Fruit fly (Drosophila melanogaster): Measurements from ENCODE around the gene CG7341.

CG7341 gene

DNA sequence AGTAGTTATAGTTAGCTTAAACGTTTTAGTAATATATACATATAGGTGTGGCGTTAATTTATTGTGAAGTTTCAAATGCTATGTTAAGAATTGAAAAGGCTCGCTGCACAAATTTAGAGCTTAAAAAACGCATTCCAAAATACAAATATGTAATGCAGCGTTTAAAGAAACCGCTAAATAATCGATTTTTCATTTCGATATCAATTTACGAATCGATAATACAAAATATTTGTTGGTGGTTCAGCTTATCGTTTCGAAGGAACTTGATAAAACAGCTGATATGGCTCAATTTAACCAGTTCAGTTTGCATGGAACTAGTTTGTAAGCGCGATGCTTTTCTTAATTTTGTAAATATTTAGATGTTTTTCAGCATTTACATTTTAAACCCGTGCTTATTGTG is at the start of gene CG7341, which contains the start of gene CG32195:
Gene CG7341, plus strand, starts transcription at position 291 of the 400 bp plus-strand sequence.
Gene CG32195, plus strand, starts transcription at position 291 of the 400 bp plus-strand sequence.
- TF ChIP-seq tj (GFP tag; optimal IDR thresholded peaks at IDR 0.05) (peak; percentile 2), CG7101 (tag; optimal IDR thresholded peaks at IDR 0.05) (no peak)

DNA sequence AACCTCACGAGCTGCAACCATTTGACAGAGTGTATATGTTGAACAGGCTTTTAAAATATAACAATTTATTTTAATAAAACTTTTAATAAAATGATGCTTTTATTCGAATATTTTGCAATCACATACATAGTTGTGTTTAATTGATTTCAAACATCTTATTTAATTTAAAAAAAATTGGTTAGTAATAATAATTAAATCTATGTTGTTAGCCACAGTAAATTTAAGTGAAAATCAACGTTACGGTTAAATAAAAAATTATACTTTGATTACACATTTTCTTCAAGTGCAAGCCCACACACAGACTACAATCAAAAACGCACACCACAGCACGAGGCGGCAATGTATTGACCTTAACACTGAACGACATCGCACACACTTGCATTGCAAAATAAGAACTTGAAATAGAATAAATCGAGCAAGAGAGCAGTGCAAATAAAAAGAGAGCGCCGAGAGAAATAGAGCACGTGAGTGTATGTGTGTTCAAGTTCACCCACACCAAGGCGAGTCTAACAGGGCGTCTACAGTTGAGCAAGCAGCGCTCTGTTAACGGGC is 49.7 kb upstream of the CG7341 start:
- TF ChIP-seq kay (GFP tag; ENCODE audit: borderline replicate concordance): peak; percentile 87
- TF ChIP-seq Mnt (GFP tag; optimal IDR thresholded peaks at IDR 0.05): peak; percentile 47
- TF ChIP-seq cnc (optimal IDR thresholded peaks at IDR 0.05): peak in 1 of 2 experiments; percentile 23
- no peak for TF ChIP-seq CG1620 (GFP tag; optimal IDR thresholded peaks at IDR 0.05)
- TF ChIP-seq bab1 (GFP tag; optimal IDR thresholded peaks at IDR 0.05): peak; percentile 60
- peak; percentile 13 for TF ChIP-seq Clk (GFP tag; optimal IDR thresholded peaks at IDR 0.05)
- TF ChIP-seq CG12768 (GFP tag; optimal IDR thresholded peaks at IDR 0.05): peak; percentile 85
- TF ChIP-seq pad (GFP tag; optimal IDR thresholded peaks at IDR 0.05): peak; percentile 62
- peak; percentile 85 for TF ChIP-seq CG11617 (GFP tag; optimal IDR thresholded peaks at IDR 0.05)
- TF ChIP-seq toe (GFP tag; optimal IDR thresholded peaks at IDR 0.05): peak; percentile 65
- peak; percentile 87 for TF ChIP-seq CG7045 (GFP tag; optimal IDR thresholded peaks at IDR 0.05)
- TF ChIP-seq tj (GFP tag; optimal IDR thresholded peaks at IDR 0.05): peak; percentile 70
- TF ChIP-seq ovo (GFP tag; optimal IDR thresholded peaks at IDR 0.05): peak; percentile 9
- peak; percentile 91 for TF ChIP-seq CG33017 (tag; optimal IDR thresholded peaks at IDR 0.05)
- peak; percentile 75 for TF ChIP-seq cic (GFP tag; optimal IDR thresholded peaks at IDR 0.05)
- peak; percentile 46 for TF ChIP-seq Crg-1 (GFP tag; optimal IDR thresholded peaks at IDR 0.05)
- peak; percentile 30 for TF ChIP-seq Hr96 (GFP tag; optimal IDR thresholded peaks at IDR 0.05)
- peak; percentile 83 for TF ChIP-seq CG7101 (tag; optimal IDR thresholded peaks at IDR 0.05)
- TF ChIP-seq CG5204 (GFP tag; optimal IDR thresholded peaks at IDR 0.05): peak; percentile 75
- peak; percentile 78 for TF ChIP-seq CG14711 (tag; optimal IDR thresholded peaks at IDR 0.05)

DNA sequence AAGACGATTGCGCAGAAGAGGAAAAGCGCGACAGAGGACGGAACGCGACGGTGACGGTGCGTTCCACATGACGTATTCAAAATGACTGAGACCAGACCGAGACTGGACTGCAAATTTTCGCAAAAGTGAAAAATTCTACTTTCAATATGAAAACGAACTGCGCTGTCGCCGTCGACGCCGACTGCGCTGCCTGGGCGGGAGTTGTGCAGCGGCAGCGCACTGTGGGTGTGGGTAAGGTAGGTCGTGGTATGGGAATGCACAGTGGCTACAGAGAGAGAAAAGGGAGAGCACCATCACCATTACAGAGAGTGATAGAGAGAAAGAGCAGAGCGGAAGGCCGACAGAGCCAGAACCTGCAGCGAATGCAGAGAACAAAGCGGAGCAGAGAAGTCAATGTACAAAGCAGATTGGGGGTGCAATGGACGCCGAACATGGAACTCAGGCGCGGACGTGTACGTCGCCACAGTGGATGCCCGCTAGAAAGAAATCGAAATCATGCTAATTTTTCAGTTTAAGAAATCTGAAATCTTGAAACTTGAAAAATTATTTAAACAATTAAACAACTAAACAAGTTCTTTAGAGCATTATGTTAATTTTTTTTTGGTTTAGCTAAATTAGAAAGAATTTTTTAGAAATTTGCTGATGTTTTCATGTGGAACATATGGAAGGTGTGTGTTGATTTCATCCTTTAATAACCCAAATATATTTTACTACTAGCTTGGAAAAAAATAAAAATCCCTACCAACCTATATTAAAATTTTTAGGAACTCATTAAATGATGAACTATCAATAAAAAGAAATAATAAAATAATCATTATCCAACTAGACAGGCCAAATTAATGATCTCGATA is 47.9 kb upstream of the CG7341 start, which contains the start of gene Eip75B:
Gene Eip75B, minus strand, starts transcription at position 65 of the 851 bp plus-strand sequence.
- TF ChIP-seq CG5204 (GFP tag; optimal IDR thresholded peaks at IDR 0.05): peak; percentile 25
- TF ChIP-seq CG7045 (GFP tag; optimal IDR thresholded peaks at IDR 0.05): no peak

DNA sequence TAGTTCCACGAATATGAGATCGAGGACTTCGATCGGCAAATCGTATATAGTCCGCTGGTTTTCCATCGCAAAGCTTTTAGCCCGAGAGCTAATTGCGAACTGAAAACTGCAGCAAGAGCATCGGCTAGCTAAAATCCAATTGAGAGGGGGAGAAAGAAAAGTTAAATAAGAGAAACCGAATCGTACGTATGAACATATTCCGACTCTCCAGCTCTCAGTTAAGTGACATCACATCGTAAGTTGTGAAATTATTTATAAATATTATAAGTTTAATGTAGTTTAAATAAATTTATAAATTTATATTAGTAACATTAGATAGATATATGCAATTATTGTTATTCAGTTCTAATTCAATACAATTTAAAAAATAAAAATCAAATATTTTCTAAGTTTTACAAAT is 42.7 kb upstream of the CG7341 start, which contains the start of gene CG44006:
Gene CG44006, minus strand, starts transcription at position 101 of the 400 bp plus-strand sequence.
- TF ChIP-seq cnc (optimal IDR thresholded peaks at IDR 0.05) (no peak), CG11617 (GFP tag; optimal IDR thresholded peaks at IDR 0.05) (no peak), CG7045 (GFP tag; optimal IDR thresholded peaks at IDR 0.05) (no peak), ovo (GFP tag; optimal IDR thresholded peaks at IDR 0.05) (no peak), CG5204 (GFP tag; optimal IDR thresholded peaks at IDR 0.05) (no peak), CG33017 (tag; optimal IDR thresholded peaks at IDR 0.05) (no peak), CG1620 (GFP tag; optimal IDR thresholded peaks at IDR 0.05) (no peak), Mnt (GFP tag; optimal IDR thresholded peaks at IDR 0.05) (no peak), toe (GFP tag; optimal IDR thresholded peaks at IDR 0.05) (no peak)

DNA sequence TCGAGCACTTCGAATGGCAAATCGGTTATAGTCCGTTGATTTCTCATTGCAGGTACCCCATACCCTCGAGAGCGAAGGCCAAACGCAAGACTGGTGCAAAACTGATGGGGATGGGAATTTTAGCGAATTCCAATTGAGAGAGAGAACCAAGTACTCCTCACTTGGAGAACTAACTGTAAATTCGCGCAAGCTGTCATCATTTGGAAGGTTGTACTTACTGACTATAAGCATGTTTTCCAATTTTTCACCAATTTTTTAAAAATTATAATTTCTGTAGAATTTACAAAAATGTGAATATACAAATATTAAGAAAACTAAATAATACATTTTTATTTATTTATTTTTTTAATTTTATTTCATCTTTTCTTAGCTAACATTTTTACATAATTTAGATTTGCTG is 40.7 kb upstream of the CG7341 start, which contains the start of gene CG44005:
Gene CG44005, minus strand, starts transcription at position 101 of the 400 bp plus-strand sequence.
- TF ChIP-seq pad (GFP tag; optimal IDR thresholded peaks at IDR 0.05) (peak; percentile 88), kay (GFP tag; ENCODE audit: borderline replicate concordance) (no peak)

DNA sequence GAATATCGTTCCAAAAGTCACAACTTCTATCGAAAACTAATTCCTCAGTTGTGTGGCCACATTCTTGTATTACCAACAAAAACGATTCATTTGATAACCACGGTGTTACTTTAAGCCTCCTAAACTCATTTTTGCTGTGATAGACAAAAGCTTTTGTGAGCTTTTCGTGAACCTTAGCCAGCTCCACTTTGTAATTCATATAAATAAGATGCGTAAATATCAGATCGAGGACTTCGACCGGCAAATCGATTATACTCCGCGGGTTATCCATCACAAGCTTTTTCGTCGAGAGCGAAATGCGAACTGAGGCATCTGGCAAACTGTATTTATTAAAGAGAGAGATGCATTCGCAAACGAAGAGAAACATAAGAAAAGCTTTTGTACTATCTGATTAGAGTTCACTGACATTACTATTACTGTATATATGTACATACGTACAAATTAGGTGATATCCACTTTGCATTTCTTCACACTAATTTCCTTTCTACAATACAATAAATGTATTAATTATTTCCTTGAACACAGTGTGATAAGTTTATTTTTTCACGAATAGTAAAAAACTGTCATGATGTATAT is 39.1 kb upstream of the CG7341 start, which contains the start of gene CG44004:
Gene CG44004, minus strand, starts transcription at position 305 of the 576 bp plus-strand sequence.
- TF ChIP-seq Crg-1 (GFP tag; optimal IDR thresholded peaks at IDR 0.05): no peak
- peak; percentile 18 for TF ChIP-seq kay (GFP tag; ENCODE audit: borderline replicate concordance)
- no peak for TF ChIP-seq pad (GFP tag; optimal IDR thresholded peaks at IDR 0.05)

DNA sequence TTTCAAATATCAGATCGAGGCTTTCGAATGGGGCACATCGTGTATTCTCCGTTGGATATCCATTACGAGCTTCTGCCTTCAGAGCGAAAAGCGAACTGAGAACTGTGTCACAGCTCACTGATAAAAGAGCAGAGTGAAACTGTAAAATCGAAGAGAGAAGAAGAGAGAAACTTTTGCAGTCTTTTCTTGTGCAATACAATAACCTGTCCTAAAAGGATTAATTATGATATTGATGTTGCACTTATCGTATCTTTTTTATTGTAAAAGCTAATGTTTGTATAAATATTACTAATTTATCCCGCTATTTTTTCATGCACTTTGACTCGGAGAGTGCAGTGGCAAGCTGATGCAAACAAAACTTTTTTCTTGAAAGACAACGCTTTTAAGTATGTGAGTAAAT is 37.8 kb upstream of the CG7341 start:
- TF ChIP-seq CG14711 (tag; optimal IDR thresholded peaks at IDR 0.05): no peak
- no peak for TF ChIP-seq bab1 (GFP tag; optimal IDR thresholded peaks at IDR 0.05)
- TF ChIP-seq Hr96 (GFP tag; optimal IDR thresholded peaks at IDR 0.05): no peak
- no peak for TF ChIP-seq CG7101 (tag; optimal IDR thresholded peaks at IDR 0.05)
- no peak for TF ChIP-seq tj (GFP tag; optimal IDR thresholded peaks at IDR 0.05)
- no peak for TF ChIP-seq pad (GFP tag; optimal IDR thresholded peaks at IDR 0.05)
- no peak for TF ChIP-seq CG11617 (GFP tag; optimal IDR thresholded peaks at IDR 0.05)
- no peak for TF ChIP-seq cic (GFP tag; optimal IDR thresholded peaks at IDR 0.05)
- TF ChIP-seq CG1620 (GFP tag; optimal IDR thresholded peaks at IDR 0.05): no peak
- no peak for TF ChIP-seq toe (GFP tag; optimal IDR thresholded peaks at IDR 0.05)
- TF ChIP-seq Mnt (GFP tag; optimal IDR thresholded peaks at IDR 0.05): no peak
- no peak for TF ChIP-seq cnc (optimal IDR thresholded peaks at IDR 0.05)
- TF ChIP-seq CG5204 (GFP tag; optimal IDR thresholded peaks at IDR 0.05): no peak
- no peak for TF ChIP-seq ovo (GFP tag; optimal IDR thresholded peaks at IDR 0.05)
